Worm (Caenorhabditis elegans) whole organism, L4 larva: Measurements from ENCODE around the gene ssp-36.

Experiments
- F49E8.2 ChIP-seq: sonication (generic microtip); optimal IDR thresholded peaks from 2 replicates; lab custom pipeline; 2016; ENCODE audit warnings: missing compliant biosample characterization, mild to moderate bottlenecking, missing genetic modification characterization, borderline replicate concordance
- T20F7.1 ChIP-seq: fragments of 200-800 bp; sonication (Bioruptor generic); optimal IDR thresholded peaks from 2 replicates; lab custom pipeline; 2018; ENCODE audit warnings: mild to moderate bottlenecking, missing genetic modification characterization, missing compliant biosample characterization
- Y105C5A.15 ChIP-seq: fragments of 200-800 bp; sonication (Bioruptor generic); IDR thresholded peaks from 2 replicates; pipeline ENCODE4 v1.3.6; 2022; ENCODE audit warnings: missing genetic modification characterization, missing compliant biosample characterization
- aha-1 ChIP-seq: fragments of 150-350 bp; peaks from one replicate; lab custom pipeline; 2014; ENCODE audit warnings: missing biosample characterization, missing genetic modification characterization
- aly-2 ChIP-seq: sonication (generic microtip); optimal IDR thresholded peaks from 2 replicates; lab custom pipeline; 2018; ENCODE audit warnings: missing biosample characterization, missing genetic modification characterization
- ceh-44 ChIP-seq: fragments of 200-800 bp; sonication (Bioruptor generic); IDR thresholded peaks from 2 replicates; pipeline ENCODE4 v1.3.6; 2022; ENCODE audit warnings: missing genetic modification reagents, missing genetic modification characterization, missing compliant biosample characterization
- daf-16 ChIP-seq, 3 experiments: sonication (generic microtip); optimal IDR thresholded peaks; 2 replicates each; lab custom pipeline; 2016 to 2017; ENCODE audit warnings: missing genetic modification characterization in 3 of 3, missing genetic modification reagents in 3 of 3, mild to moderate bottlenecking in 2 of 3, missing compliant biosample characterization in 2 of 3, missing biosample characterization in 1 of 3, moderate library complexity in 1 of 3
- daf-8 ChIP-seq: fragments of 200-800 bp; sonication (Bioruptor generic); IDR thresholded peaks from 2 replicates; pipeline ENCODE4 v1.3.6; 2022; ENCODE audit warnings: missing genetic modification characterization, missing compliant biosample characterization
- dmd-6 ChIP-seq: fragments of 200-800 bp; sonication (Bioruptor generic); IDR thresholded peaks from 2 replicates; pipeline ENCODE4 v1.3.6; 2022; ENCODE audit warnings: missing genetic modification reagents, missing genetic modification characterization, missing compliant biosample characterization
- dve-1 ChIP-seq: sonication (generic microtip); optimal IDR thresholded peaks from 2 replicates; lab custom pipeline; 2017; ENCODE audit warnings: antibody characterized with exemption, mild to moderate bottlenecking, missing genetic modification characterization, missing compliant biosample characterization; ENCODE audit not compliant: insufficient read depth
- gei-8 ChIP-seq: fragments of 200-800 bp; sonication (Bioruptor generic); optimal IDR thresholded peaks from 2 replicates; lab custom pipeline; 2018; ENCODE audit warnings: mild to moderate bottlenecking, missing genetic modification characterization, missing compliant biosample characterization
- hif-1 ChIP-seq, 2 experiments: sonication (generic microtip); optimal IDR thresholded peaks; 2 replicates each; lab custom pipeline; 2016 to 2017; ENCODE audit warnings: missing compliant biosample characterization in 2 of 2, missing genetic modification characterization in 2 of 2, missing genetic modification reagents in 2 of 2, missing genotype in 2 of 2, mild to moderate bottlenecking in 1 of 2
- hlh-11 ChIP-seq: fragments of 200-800 bp; sonication (Bioruptor generic); optimal IDR thresholded peaks from 2 replicates; lab custom pipeline; 2018; ENCODE audit warnings: mild to moderate bottlenecking, missing genetic modification characterization, missing compliant biosample characterization
- hlh-30 ChIP-seq: sonication (generic microtip); optimal IDR thresholded peaks from 2 replicates; lab custom pipeline; 2017; ENCODE audit warnings: antibody characterized with exemption, mild to moderate bottlenecking, missing genetic modification characterization, missing compliant biosample characterization; ENCODE audit not compliant: insufficient read depth
- hmg-1.1 ChIP-seq: fragments of 200-800 bp; sonication (Bioruptor generic); IDR thresholded peaks from 2 replicates; pipeline ENCODE4 v1.3.6; 2022; ENCODE audit warnings: missing genetic modification reagents, missing genetic modification characterization, missing compliant biosample characterization
- jun-1 ChIP-seq: fragments of 150-350 bp; optimal IDR thresholded peaks from 2 replicates; lab custom pipeline; 2014; ENCODE audit warnings: missing biosample characterization, missing genetic modification reagents, missing genetic modification characterization
- lin-1 ChIP-seq: fragments of 200-800 bp; sonication (Bioruptor generic); IDR thresholded peaks from 2 replicates; pipeline ENCODE4 v1.3.6; 2022; ENCODE audit warnings: missing genetic modification reagents, missing genetic modification characterization, missing compliant biosample characterization
- lin-13 ChIP-seq: fragments of 150-350 bp; optimal IDR thresholded peaks from 2 replicates; lab custom pipeline; 2014; ENCODE audit warnings: missing biosample characterization, missing genetic modification reagents, missing genetic modification characterization
- lin-29 ChIP-seq: fragments of 200-800 bp; sonication (Bioruptor generic); IDR thresholded peaks from 2 replicates; pipeline ENCODE4 v1.3.6; 2022; ENCODE audit warnings: missing genetic modification reagents, missing genetic modification characterization, missing compliant biosample characterization
- lin-38 ChIP-seq: fragments of 200-800 bp; sonication (Bioruptor generic); IDR thresholded peaks from 2 replicates; pipeline ENCODE4 v1.3.6; 2022; ENCODE audit warnings: missing genetic modification reagents, missing genetic modification characterization, missing compliant biosample characterization
- lin-39 ChIP-seq: fragments of 150-350 bp; optimal IDR thresholded peaks from 2 replicates; lab custom pipeline; 2014; ENCODE audit warnings: missing biosample characterization, missing genetic modification reagents, missing genetic modification characterization
- lir-3 ChIP-seq: sonication (generic microtip); optimal IDR thresholded peaks from 2 replicates; lab custom pipeline; 2016; ENCODE audit warnings: mild to moderate bottlenecking, missing genetic modification characterization, missing compliant biosample characterization
- lsy-2 ChIP-seq, 2 experiments: fragments of 150-350 bp in 1 of 2; sonication (generic microtip) in 1 of 2; optimal IDR thresholded peaks; 2 replicates each; lab custom pipeline; 2014 to 2017; ENCODE audit warnings: missing biosample characterization in 2 of 2, missing genetic modification characterization in 2 of 2
- madf-5 ChIP-seq, 2 experiments: fragments of 200-800 bp; sonication (Bioruptor generic); IDR thresholded peaks; 2 replicates each; pipeline ENCODE4 v1.3.6; 2022; ENCODE audit warnings: missing compliant biosample characterization in 2 of 2, missing genetic modification characterization in 2 of 2
- madf-9 ChIP-seq: fragments of 200-800 bp; sonication (Bioruptor generic); conservative IDR thresholded peaks from 2 replicates; pipeline ENCODE4 v1.3.6; 2022; ENCODE audit warnings: missing genetic modification reagents, missing genetic modification characterization, missing compliant biosample characterization
- mep-1 ChIP-seq: fragments of 150-350 bp; sonication (generic microtip); optimal IDR thresholded peaks from 3 replicates; lab custom pipeline; 2014; ENCODE audit warnings: missing biosample characterization, missing genetic modification characterization
- nhr-10 ChIP-seq: fragments of 150-350 bp; optimal IDR thresholded peaks from 2 replicates; lab custom pipeline; 2014; ENCODE audit warnings: missing biosample characterization, missing genetic modification characterization
- nhr-102 ChIP-seq: sonication (generic microtip); optimal IDR thresholded peaks from 2 replicates; lab custom pipeline; 2016; ENCODE audit warnings: mild to moderate bottlenecking, missing genetic modification characterization, moderate library complexity, missing compliant biosample characterization
- nhr-11 ChIP-seq: fragments of 150-350 bp; optimal IDR thresholded peaks from 2 replicates; lab custom pipeline; 2014; ENCODE audit warnings: missing biosample characterization, missing genetic modification characterization
- nhr-28 ChIP-seq: fragments of 150-350 bp; optimal IDR thresholded peaks from 2 replicates; lab custom pipeline; 2014; ENCODE audit warnings: missing biosample characterization, missing genetic modification characterization
- nhr-48 ChIP-seq: sonication (generic microtip); optimal IDR thresholded peaks from 2 replicates; lab custom pipeline; 2016; ENCODE audit warnings: mild to moderate bottlenecking, missing genetic modification characterization, missing compliant biosample characterization
- nhr-77 ChIP-seq: fragments of 150-350 bp; optimal IDR thresholded peaks from 2 replicates; lab custom pipeline; 2014; ENCODE audit warnings: missing biosample characterization, missing genetic modification characterization
- php-3 ChIP-seq: fragments of 200-800 bp; sonication (Bioruptor generic); IDR thresholded peaks from 2 replicates; pipeline ENCODE4 v1.3.6; 2022; ENCODE audit warnings: missing genetic modification reagents, missing genetic modification characterization, missing compliant biosample characterization
- pqm-1 ChIP-seq: sonication (generic microtip); optimal IDR thresholded peaks from 2 replicates; lab custom pipeline; 2017; ENCODE audit warnings: missing biosample characterization, missing genetic modification characterization
- saeg-2 ChIP-seq: fragments of 200-800 bp; sonication (Bioruptor generic); IDR thresholded peaks from 2 replicates; pipeline ENCODE4 v1.3.6; 2022; ENCODE audit warnings: missing genetic modification reagents, missing genetic modification characterization, missing compliant biosample characterization
- set-16 ChIP-seq: fragments of 200-800 bp; sonication (Bioruptor generic); IDR thresholded peaks from 2 replicates; pipeline ENCODE4 v1.3.6; 2022; ENCODE audit warnings: missing genetic modification reagents, missing genetic modification characterization, missing compliant biosample characterization
- skn-1 ChIP-seq: fragments of 150-350 bp; optimal IDR thresholded peaks from 2 replicates; lab custom pipeline; 2014; ENCODE audit warnings: missing biosample characterization, missing genetic modification characterization
- spr-3 ChIP-seq: fragments of 200-800 bp; sonication (Bioruptor generic); optimal IDR thresholded peaks from 2 replicates; lab custom pipeline; 2018; ENCODE audit warnings: mild to moderate bottlenecking, missing genetic modification characterization, missing compliant biosample characterization
- unc-62 ChIP-seq, 3 experiments: fragments of 150-350 bp in 1 of 3; sonication (generic microtip); optimal IDR thresholded peaks in 2 of 3; peaks in 1 of 3; 1 replicate in 1 of 3; 2 replicates in 2 of 3; lab custom pipeline; 2014 to 2017; ENCODE audit warnings: missing biosample characterization in 3 of 3, missing genetic modification characterization in 3 of 3, missing genetic modification reagents in 3 of 3, missing genotype in 1 of 3
- vab-7 ChIP-seq: fragments of 200-800 bp; sonication (Bioruptor generic); IDR thresholded peaks from 2 replicates; pipeline ENCODE4 v1.3.6; 2022; ENCODE audit warnings: missing genetic modification reagents, missing genetic modification characterization, missing compliant biosample characterization
- zip-11 ChIP-seq: fragments of 200-800 bp; sonication (Bioruptor generic); IDR thresholded peaks from 2 replicates; pipeline ENCODE4 v1.3.6; 2022; ENCODE audit warnings: missing genetic modification characterization, missing compliant biosample characterization

The ssp-36 gene

ce11 chrIV:9737204-9737790, 28.9 kb downstream of the ssp-36 start, which contains the start of gene cka-1 (continued):
- TF ChIP-seq hif-1 (tag; optimal IDR thresholded peaks at IDR 0.05; lab: Kevin White, UChicago) (no peak), lin-38 (no peak), hmg-1.1 (GFP tag; lab: Robert Waterston, UW) (no peak), zip-11 (no peak), hlh-30 (tag; lab: Kevin White, UChicago) (peak; percentile 51), T20F7.1 (GFP tag; lab: Kevin White, UChicago) (no peak), pqm-1 (tag; lab: Kevin White, UChicago) (no peak), madf-9 (GFP tag; lab: Robert Waterston, UW) (no peak), nhr-11 (tag; lab: Kevin White, UChicago) (no peak), lir-3 (tag; lab: Kevin White, UChicago) (no peak), unc-62 (GFP tag; optimal IDR thresholded peaks at IDR 0.05 in 1 of 2; lab: Kevin White, UChicago) (no peak), unc-62 (tag; optimal IDR thresholded peaks at IDR 0.05; lab: Kevin White, UChicago) (no peak), lin-39 (tag; lab: Kevin White, UChicago) (no peak), Y105C5A.15 (GFP tag; lab: Robert Waterston, UW) (no peak), madf-5 (GFP tag; IDR thresholded peaks at IDR 0.05; lab: Robert Waterston, UW) (no peak), nhr-28 (tag; lab: Kevin White, UChicago) (peak; percentile 31), lin-1 (no peak), vab-7 (GFP tag; lab: Robert Waterston, UW) (no peak), F49E8.2 (tag; lab: Kevin White, UChicago) (no peak), aly-2 (tag; lab: Kevin White, UChicago) (no peak), daf-16 (GFP tag; optimal IDR thresholded peaks at IDR 0.05; lab: Kevin White, UChicago) (no peak), daf-16 (tag; optimal IDR thresholded peaks at IDR 0.05; lab: Kevin White, UChicago) (peak; percentile 57), dve-1 (tag; lab: Kevin White, UChicago) (peak; percentile 44), nhr-10 (no peak), saeg-2 (GFP tag; lab: Robert Waterston, UW) (no peak), gei-8 (GFP tag; lab: Kevin White, UChicago) (no peak), lin-29 (GFP tag; lab: Robert Waterston, UW) (no peak), spr-3 (GFP tag; lab: Kevin White, UChicago) (no peak), lin-13 (GFP tag; lab: Kevin White, UChicago) (no peak), jun-1 (tag; lab: Kevin White, UChicago) (no peak), daf-8 (GFP tag; lab: Robert Waterston, UW) (no peak), nhr-48 (tag; lab: Kevin White, UChicago) (no peak), nhr-77 (tag; lab: Kevin White, UChicago) (no peak), skn-1 (tag; lab: Kevin White, UChicago) (no peak)

- peak; percentile 94 for TF ChIP-seq aha-1 (tag; lab: Kevin White, UChicago)
- TF ChIP-seq ceh-44: no peak
- no peak for TF ChIP-seq nhr-102 (tag; lab: Kevin White, UChicago)
- peak; percentile 69 for TF ChIP-seq hlh-11
- peak; percentile 57; the same call in 1 of the 2 replicates for TF ChIP-seq dmd-6 (GFP tag; lab: Robert Waterston, UW)
- TF ChIP-seq nhr-28 (tag; lab: Kevin White, UChicago): peak; percentile 72
- peak; percentile 76 for TF ChIP-seq dve-1 (tag; lab: Kevin White, UChicago)
- peak in 1 of 2 experiments; percentile 69 for TF ChIP-seq daf-16 (GFP tag; optimal IDR thresholded peaks at IDR 0.05; lab: Kevin White, UChicago)
- TF ChIP-seq daf-16 (tag; optimal IDR thresholded peaks at IDR 0.05; lab: Kevin White, UChicago): peak; percentile 97
- TF ChIP-seq lsy-2 (tag; optimal IDR thresholded peaks at IDR 0.05; lab: Kevin White, UChicago): peak in 1 of 2 experiments; percentile 72
- TF ChIP-seq mep-1 (tag; lab: Kevin White, UChicago): peak; percentile 17
- peak; percentile 13 for TF ChIP-seq nhr-77 (tag; lab: Kevin White, UChicago)
- 0 out of 2 replicates have a peak, but pooled peaks have one; percentile 62 for TF ChIP-seq php-3 (GFP tag; lab: Robert Waterston, UW)
- TF ChIP-seq pqm-1 (tag; lab: Kevin White, UChicago): peak; percentile 52
- no peak for TF ChIP-seq lin-38
- no peak for TF ChIP-seq skn-1 (tag; lab: Kevin White, UChicago)
- TF ChIP-seq set-16 (GFP tag; lab: Robert Waterston, UW): no peak
- TF ChIP-seq hlh-30 (tag; lab: Kevin White, UChicago): peak; percentile 64
- peak; percentile 25 for TF ChIP-seq nhr-11 (tag; lab: Kevin White, UChicago)
Observed at ce11 chrIV:9735750-9736149, 30.4 kb downstream of the ssp-36 start.
